Fruit fly (Drosophila melanogaster): Measurements from ENCODE around the gene CG6770.

- TF ChIP-seq Mio (GFP tag; optimal IDR thresholded peaks at IDR 0.05) (no peak), Hr83 (GFP tag; optimal IDR thresholded peaks at IDR 0.05; ENCODE audit: poor library complexity, severe bottlenecking) (no peak), psq (GFP tag; optimal IDR thresholded peaks at IDR 0.05) (peak; percentile 95), Myc (optimal IDR thresholded peaks at IDR 0.05) (no peak), sv (GFP tag; optimal IDR thresholded peaks at IDR 0.05) (no peak), HLH106 (tag; optimal IDR thresholded peaks at IDR 0.05) (no peak), h (GFP tag; optimal IDR thresholded peaks at IDR 0.05) (no peak), woc (GFP tag; optimal IDR thresholded peaks at IDR 0.05) (no peak), Sp1 (GFP tag; optimal IDR thresholded peaks at IDR 0.05) (no peak), OdsH (GFP tag; optimal IDR thresholded peaks at IDR 0.05) (no peak), Hnf4 (GFP tag; optimal IDR thresholded peaks at IDR 0.05) (no peak), N (GFP tag; optimal IDR thresholded peaks at IDR 0.05) (no peak), Dif (GFP tag; optimal IDR thresholded peaks at IDR 0.05; ENCODE audit: partially characterized antibody) (no peak), Dfd (GFP tag; optimal IDR thresholded peaks at IDR 0.05) (no peak)
Observed at dm6 chr2L:12045578-12045940, 359 bp downstream of the CG6770 start.

Data from whole organism, wandering third instar larva.